Worm (Caenorhabditis elegans) whole organism, L4 larva: ENCODE data around the gene ins-39.

ENCODE experiments used
- F49E8.2 ChIP-seq: sonication (generic microtip); optimal IDR thresholded peaks from 2 replicates; lab custom pipeline; 2016; ENCODE audit warnings: missing compliant biosample characterization, mild to moderate bottlenecking, missing genetic modification characterization, borderline replicate concordance
- T20F7.1 ChIP-seq: fragments of 200-800 bp; sonication (Bioruptor generic); optimal IDR thresholded peaks from 2 replicates; lab custom pipeline; 2018; ENCODE audit warnings: mild to moderate bottlenecking, missing genetic modification characterization, missing compliant biosample characterization
- Y105C5A.15 ChIP-seq: fragments of 200-800 bp; sonication (Bioruptor generic); IDR thresholded peaks from 2 replicates; pipeline ENCODE4 v1.3.6; 2022; ENCODE audit warnings: missing genetic modification characterization, missing compliant biosample characterization
- Y75B8A.6 ChIP-seq: fragments of 200-800 bp; sonication (Bioruptor generic); IDR thresholded peaks from 2 replicates; pipeline ENCODE4 v1.3.6; 2022; ENCODE audit warnings: missing genetic modification reagents, missing genetic modification characterization, missing compliant biosample characterization
- aha-1 ChIP-seq: fragments of 150-350 bp; peaks from one replicate; lab custom pipeline; 2014; ENCODE audit warnings: missing biosample characterization, missing genetic modification characterization
- aly-2 ChIP-seq: sonication (generic microtip); optimal IDR thresholded peaks from 2 replicates; lab custom pipeline; 2018; ENCODE audit warnings: missing biosample characterization, missing genetic modification characterization
- ceh-20 ChIP-seq: fragments of 200-800 bp; sonication (Bioruptor generic); IDR thresholded peaks from 2 replicates; pipeline ENCODE4 v1.3.6; 2022; ENCODE audit warnings: missing genetic modification reagents, missing genetic modification characterization, missing compliant biosample characterization
- ceh-32 ChIP-seq: sonication (generic microtip); optimal IDR thresholded peaks from 2 replicates; lab custom pipeline; 2016; ENCODE audit warnings: mild to moderate bottlenecking, missing genetic modification characterization, missing compliant biosample characterization; ENCODE audit not compliant: poor library complexity
- ceh-62 ChIP-seq: sonication (generic microtip); optimal IDR thresholded peaks from 2 replicates; lab custom pipeline; 2017; ENCODE audit warnings: missing biosample characterization, missing genetic modification characterization
- daf-16 ChIP-seq, 3 experiments: sonication (generic microtip); optimal IDR thresholded peaks; 2 replicates each; lab custom pipeline; 2016 to 2017; ENCODE audit warnings: missing genetic modification characterization in 3 of 3, missing genetic modification reagents in 3 of 3, mild to moderate bottlenecking in 2 of 3, missing compliant biosample characterization in 2 of 3, missing biosample characterization in 1 of 3, moderate library complexity in 1 of 3
- duxl-1 ChIP-seq: sonication (generic microtip); optimal IDR thresholded peaks from 2 replicates; lab custom pipeline; 2016; ENCODE audit warnings: mild to moderate bottlenecking, missing genetic modification characterization, moderate library complexity, missing compliant biosample characterization; ENCODE audit not compliant: poor library complexity
- fos-1 ChIP-seq: fragments of 150-350 bp; optimal IDR thresholded peaks from 2 replicates; lab custom pipeline; 2014; ENCODE audit warnings: missing biosample characterization, missing genetic modification characterization
- hif-1 ChIP-seq, 2 experiments: sonication (generic microtip); optimal IDR thresholded peaks; 2 replicates each; lab custom pipeline; 2016 to 2017; ENCODE audit warnings: missing compliant biosample characterization in 2 of 2, missing genetic modification characterization in 2 of 2, missing genetic modification reagents in 2 of 2, missing genotype in 2 of 2, mild to moderate bottlenecking in 1 of 2
- hlh-30 ChIP-seq: sonication (generic microtip); optimal IDR thresholded peaks from 2 replicates; lab custom pipeline; 2017; ENCODE audit warnings: antibody characterized with exemption, mild to moderate bottlenecking, missing genetic modification characterization, missing compliant biosample characterization; ENCODE audit not compliant: insufficient read depth
- lin-1 ChIP-seq: fragments of 200-800 bp; sonication (Bioruptor generic); IDR thresholded peaks from 2 replicates; pipeline ENCODE4 v1.3.6; 2022; ENCODE audit warnings: missing genetic modification reagents, missing genetic modification characterization, missing compliant biosample characterization
- lin-15B ChIP-seq: fragments of 150-350 bp; sonication (generic microtip); optimal IDR thresholded peaks from 3 replicates; lab custom pipeline; 2014; ENCODE audit warnings: missing biosample characterization, missing genetic modification characterization
- madf-5 ChIP-seq, 2 experiments: fragments of 200-800 bp; sonication (Bioruptor generic); IDR thresholded peaks; 2 replicates each; pipeline ENCODE4 v1.3.6; 2022; ENCODE audit warnings: missing compliant biosample characterization in 2 of 2, missing genetic modification characterization in 2 of 2
- madf-9 ChIP-seq: fragments of 200-800 bp; sonication (Bioruptor generic); conservative IDR thresholded peaks from 2 replicates; pipeline ENCODE4 v1.3.6; 2022; ENCODE audit warnings: missing genetic modification reagents, missing genetic modification characterization, missing compliant biosample characterization
- mdl-1 ChIP-seq, 2 experiments: fragments of 150-350 bp in 1 of 2; sonication (generic microtip) in 1 of 2; optimal IDR thresholded peaks; 2 replicates each; lab custom pipeline; 2014 to 2017; ENCODE audit warnings: missing biosample characterization in 2 of 2, missing genetic modification characterization in 2 of 2
- mdt-29 ChIP-seq: fragments of 200-800 bp; sonication (Bioruptor generic); IDR thresholded peaks from 2 replicates; pipeline ENCODE4 v1.3.6; 2022; ENCODE audit warnings: missing genetic modification reagents, missing genetic modification characterization, missing compliant biosample characterization
- mes-2 ChIP-seq: sonication (generic microtip); optimal IDR thresholded peaks from 2 replicates; lab custom pipeline; 2016; ENCODE audit warnings: missing genotype, mild to moderate bottlenecking, missing genetic modification characterization, missing compliant biosample characterization; ENCODE audit not compliant: poor library complexity, severe bottlenecking
- nhr-10 ChIP-seq: fragments of 150-350 bp; optimal IDR thresholded peaks from 2 replicates; lab custom pipeline; 2014; ENCODE audit warnings: missing biosample characterization, missing genetic modification characterization
- nhr-102 ChIP-seq: sonication (generic microtip); optimal IDR thresholded peaks from 2 replicates; lab custom pipeline; 2016; ENCODE audit warnings: mild to moderate bottlenecking, missing genetic modification characterization, moderate library complexity, missing compliant biosample characterization
- nhr-48 ChIP-seq: sonication (generic microtip); optimal IDR thresholded peaks from 2 replicates; lab custom pipeline; 2016; ENCODE audit warnings: mild to moderate bottlenecking, missing genetic modification characterization, missing compliant biosample characterization
- nhr-6 ChIP-seq: fragments of 150-350 bp; optimal IDR thresholded peaks from 2 replicates; lab custom pipeline; 2014; ENCODE audit warnings: missing biosample characterization, missing genetic modification characterization
- nhr-76 ChIP-seq: fragments of 150-350 bp; optimal IDR thresholded peaks from 2 replicates; lab custom pipeline; 2014; ENCODE audit warnings: missing biosample characterization, missing genetic modification characterization
- php-3 ChIP-seq: fragments of 200-800 bp; sonication (Bioruptor generic); IDR thresholded peaks from 2 replicates; pipeline ENCODE4 v1.3.6; 2022; ENCODE audit warnings: missing genetic modification reagents, missing genetic modification characterization, missing compliant biosample characterization
- pqm-1 ChIP-seq: sonication (generic microtip); optimal IDR thresholded peaks from 2 replicates; lab custom pipeline; 2017; ENCODE audit warnings: missing biosample characterization, missing genetic modification characterization
- rbr-2 ChIP-seq: sonication (generic microtip); optimal IDR thresholded peaks from 2 replicates; lab custom pipeline; 2016; ENCODE audit warnings: missing genotype, missing genetic modification characterization, missing compliant biosample characterization
- set-16 ChIP-seq: fragments of 200-800 bp; sonication (Bioruptor generic); IDR thresholded peaks from 2 replicates; pipeline ENCODE4 v1.3.6; 2022; ENCODE audit warnings: missing genetic modification reagents, missing genetic modification characterization, missing compliant biosample characterization
- unc-130 ChIP-seq: sonication (generic microtip); optimal IDR thresholded peaks from 2 replicates; lab custom pipeline; 2016; ENCODE audit warnings: missing genetic modification reagents, missing genetic modification characterization, missing compliant biosample characterization
- unc-62 ChIP-seq, 3 experiments: fragments of 150-350 bp in 1 of 3; sonication (generic microtip); optimal IDR thresholded peaks in 2 of 3; peaks in 1 of 3; 1 replicate in 1 of 3; 2 replicates in 2 of 3; lab custom pipeline; 2014 to 2017; ENCODE audit warnings: missing biosample characterization in 3 of 3, missing genetic modification characterization in 3 of 3, missing genetic modification reagents in 3 of 3, missing genotype in 1 of 3
- vab-7 ChIP-seq: fragments of 200-800 bp; sonication (Bioruptor generic); IDR thresholded peaks from 2 replicates; pipeline ENCODE4 v1.3.6; 2022; ENCODE audit warnings: missing genetic modification reagents, missing genetic modification characterization, missing compliant biosample characterization
- zfp-3 ChIP-seq: fragments of 200-800 bp; sonication (Bioruptor generic); conservative IDR thresholded peaks from 2 replicates; pipeline ENCODE4 v1.3.6; 2022; ENCODE audit warnings: missing genetic modification reagents, missing genetic modification characterization, missing compliant biosample characterization
- ztf-7 ChIP-seq: fragments of 150-350 bp; optimal IDR thresholded peaks from 2 replicates; lab custom pipeline; 2014; ENCODE audit warnings: missing biosample characterization, missing genetic modification characterization

The ins-39 gene

DNA sequence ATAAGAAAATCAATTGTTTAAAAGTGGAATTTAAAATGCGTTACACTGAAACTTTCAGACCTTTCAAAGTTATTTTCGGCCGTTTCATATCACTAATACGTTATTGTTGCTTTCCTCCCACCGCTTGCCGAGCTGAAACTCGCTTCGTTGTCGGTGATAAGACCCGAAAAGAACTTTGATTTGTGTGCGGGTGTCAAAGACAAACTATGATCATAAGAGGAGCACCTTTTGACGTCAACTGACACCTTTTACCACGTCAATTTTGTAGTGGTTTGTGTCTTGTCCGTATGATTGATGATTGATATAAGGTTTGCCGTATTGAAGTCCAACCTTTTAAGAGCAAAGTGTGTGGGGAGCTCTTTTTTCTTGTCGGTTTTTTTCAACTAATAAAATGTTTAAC, 7.2 kb downstream of the ins-39 start, which contains the start of gene ttr-37 (continued):
- TF ChIP-seq ceh-20 (GFP tag; lab: Robert Waterston, UW) (peak; percentile 80), nhr-6 (tag; lab: Kevin White, UChicago) (no peak), Y75B8A.6 (GFP tag; lab: Robert Waterston, UW) (no peak), pqm-1 (tag; lab: Kevin White, UChicago) (peak; percentile 84), duxl-1 (tag; lab: Kevin White, UChicago) (no peak), hif-1 (tag; optimal IDR thresholded peaks at IDR 0.05; lab: Kevin White, UChicago) (peak in 1 of 2 experiments; percentile 69), mes-2 (peak; percentile 51), zfp-3 (no peak), T20F7.1 (GFP tag; lab: Kevin White, UChicago) (peak; percentile 33), unc-62 (GFP tag; optimal IDR thresholded peaks at IDR 0.05 in 1 of 2; lab: Kevin White, UChicago) (no peak), unc-62 (tag; optimal IDR thresholded peaks at IDR 0.05; lab: Kevin White, UChicago) (no peak), mdt-29 (GFP tag; lab: Robert Waterston, UW) (peak; percentile 61), ceh-32 (tag; lab: Kevin White, UChicago) (no peak), madf-5 (GFP tag; IDR thresholded peaks at IDR 0.05; lab: Robert Waterston, UW) (no peak), lin-1 (no peak; the same call in 1 of the 2 replicates), nhr-48 (tag; lab: Kevin White, UChicago) (peak; percentile 70), aha-1 (tag; lab: Kevin White, UChicago) (no peak), daf-16 (GFP tag; optimal IDR thresholded peaks at IDR 0.05; lab: Kevin White, UChicago) (no peak), daf-16 (tag; optimal IDR thresholded peaks at IDR 0.05; lab: Kevin White, UChicago) (peak; percentile 93), rbr-2 (tag; lab: Kevin White, UChicago) (no peak), lin-15B (tag; lab: Kevin White, UChicago) (no peak), nhr-10 (peak; percentile 49), fos-1 (tag; lab: Kevin White, UChicago) (no peak), madf-9 (GFP tag; lab: Robert Waterston, UW) (no peak), nhr-102 (peak; percentile 65), set-16 (GFP tag; lab: Robert Waterston, UW) (no peak), php-3 (GFP tag; lab: Robert Waterston, UW) (peak; percentile 97)

DNA sequence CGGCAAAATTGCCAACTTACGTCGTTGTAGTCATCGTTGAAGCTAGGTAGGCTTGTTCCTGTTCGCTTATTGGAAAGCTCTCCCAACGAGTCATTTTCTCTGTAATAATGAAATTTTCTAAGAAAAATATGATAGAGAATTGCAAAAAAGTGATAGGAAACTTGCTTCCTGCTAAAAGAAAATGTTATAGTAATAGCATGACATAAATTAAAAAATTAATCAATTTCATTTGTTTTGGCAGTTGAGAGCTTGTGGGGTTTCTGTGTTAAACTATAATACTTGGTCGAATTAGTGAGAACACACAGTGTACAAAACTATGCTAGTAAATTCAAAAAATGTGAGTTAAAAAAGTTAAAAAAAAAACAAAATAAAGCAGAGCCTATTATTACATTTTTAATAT, 14.4 kb downstream of the ins-39 start, which contains the start of gene F21E9.2:
Gene F21E9.2, minus strand, starts transcription at position 101 of the 400 bp plus-strand sequence.
- no peak for TF ChIP-seq vab-7 (GFP tag; lab: Robert Waterston, UW)
- TF ChIP-seq Y105C5A.15 (GFP tag; lab: Robert Waterston, UW) = no peak
- TF ChIP-seq aly-2 (tag; lab: Kevin White, UChicago) = no peak
- no peak for TF ChIP-seq mdl-1 (tag; optimal IDR thresholded peaks at IDR 0.05; lab: Kevin White, UChicago)
- TF ChIP-seq F49E8.2 = no peak
- no peak for TF ChIP-seq aha-1 (tag; lab: Kevin White, UChicago)
- TF ChIP-seq ceh-32 (tag; lab: Kevin White, UChicago) = no peak
- no peak for TF ChIP-seq unc-130 (GFP tag; lab: Kevin White, UChicago)
- TF ChIP-seq nhr-76 (tag; lab: Kevin White, UChicago) = no peak

DNA sequence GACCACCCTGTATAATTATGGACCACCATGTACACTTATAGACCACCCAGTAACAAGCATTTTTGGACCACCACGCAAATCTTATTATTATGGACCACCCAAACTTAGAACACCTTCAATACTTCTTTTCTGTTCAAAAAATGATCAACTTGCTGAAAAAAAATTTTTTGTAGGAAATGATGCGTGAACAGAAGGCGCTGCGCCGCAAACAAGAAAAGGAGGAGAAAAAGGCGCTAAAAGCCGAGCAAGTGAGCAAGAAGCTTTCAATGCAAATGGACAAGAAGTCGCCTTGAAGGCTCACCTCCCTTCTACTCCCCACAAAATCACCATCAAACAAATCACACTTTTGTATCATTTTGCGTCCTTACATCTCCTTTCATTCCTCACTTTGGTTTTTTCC, 17.0 kb downstream of the ins-39 start:
- TF ChIP-seq unc-62 (GFP tag; optimal IDR thresholded peaks at IDR 0.05 in 1 of 2; lab: Kevin White, UChicago) = peak in 1 of 2 experiments; percentile 96
- no peak for TF ChIP-seq unc-62 (tag; optimal IDR thresholded peaks at IDR 0.05; lab: Kevin White, UChicago)
- no peak for TF ChIP-seq ceh-62
- TF ChIP-seq nhr-6 (tag; lab: Kevin White, UChicago) = no peak
- TF ChIP-seq nhr-76 (tag; lab: Kevin White, UChicago) = no peak
- no peak for TF ChIP-seq ztf-7 (tag; lab: Kevin White, UChicago)
- TF ChIP-seq hlh-30 = no peak
